Worm (Caenorhabditis elegans) whole organism, L2 larva: ENCODE results near the gene srw-56.
"Not testable (repeated sequence)": the region's sequence is repeated elsewhere in the genome, so short reads cannot be mapped to it uniquely, and the experiment has no call there.

Experiments
- ama-1 ChIP-seq: fragments of 150-350 bp; optimal IDR thresholded peaks from 2 replicates; lab custom pipeline; 2018; ENCODE audit warnings: inconsistent platforms
- egl-27 ChIP-seq: sonication (generic microtip); optimal IDR thresholded peaks from 3 replicates; lab custom pipeline; 2017; ENCODE audit warnings: missing biosample characterization, missing genetic modification reagents, missing genetic modification characterization
- nhr-6 ChIP-seq: fragments of 150-350 bp; optimal IDR thresholded peaks from 2 replicates; lab custom pipeline; 2014; ENCODE audit warnings: missing biosample characterization, missing genetic modification characterization
- snpc-4 ChIP-seq: fragments of 150-350 bp; optimal IDR thresholded peaks from 2 replicates; lab custom pipeline; 2014; ENCODE audit warnings: missing biosample characterization, missing genetic modification characterization
- unc-62 ChIP-seq: fragments of 150-350 bp; optimal IDR thresholded peaks from 2 replicates; lab custom pipeline; 2014; ENCODE audit warnings: missing biosample characterization, missing genetic modification reagents, missing genetic modification characterization
- ztf-11 ChIP-seq: sonication (generic microtip); optimal IDR thresholded peaks from 2 replicates; lab custom pipeline; 2017; ENCODE audit warnings: missing biosample characterization, missing genetic modification characterization

- not testable (repeated sequence) for TF ChIP-seq unc-62 (GFP tag; lab: Kevin White, UChicago); snpc-4 (tag; lab: Kevin White, UChicago); ama-1; ztf-11 (tag; lab: Kevin White, UChicago); egl-27; nhr-6
Measured at ce11 chrV:15905530-15905929, 47.1 kb downstream of the srw-56 start, which contains the start of the genes F35E8.1 and F35E8.2.
